Fruit fly (Drosophila melanogaster) whole organism, adult: Measurements from ENCODE around the gene CG42375.

ENCODE experiments used
- CG12768 ChIP-seq: fragments of 200-800 bp; sonication (Bioruptor generic); optimal IDR thresholded peaks from 2 replicates; lab custom pipeline; 2017; ENCODE audit warnings: missing biosample characterization, missing genetic modification characterization, mild to moderate bottlenecking, moderate library complexity, missing genetic modification reagents
- CG14711 ChIP-seq: fragments of 200-800 bp; sonication (Bioruptor generic); optimal IDR thresholded peaks from 2 replicates; lab custom pipeline; 2018; ENCODE audit warnings: missing biosample characterization, mild to moderate bottlenecking, missing genetic modification characterization, moderate library complexity
- CG1620 ChIP-seq: fragments of 200-800 bp; sonication (Bioruptor generic); optimal IDR thresholded peaks from 2 replicates; lab custom pipeline; 2016; ENCODE audit warnings: missing biosample characterization, missing genetic modification characterization
- CG33017 ChIP-seq: fragments of 200-800 bp; sonication (Bioruptor generic); optimal IDR thresholded peaks from 2 replicates; lab custom pipeline; 2018; ENCODE audit warnings: missing biosample characterization, mild to moderate bottlenecking, missing genetic modification characterization, moderate library complexity
- CG5204 ChIP-seq: fragments of 200-800 bp; sonication (Bioruptor generic); optimal IDR thresholded peaks from 2 replicates; lab custom pipeline; 2016; ENCODE audit warnings: missing biosample characterization, missing genetic modification characterization
- CG7045 ChIP-seq: fragments of 200-800 bp; sonication (Bioruptor generic); optimal IDR thresholded peaks from 2 replicates; lab custom pipeline; 2017; ENCODE audit warnings: missing biosample characterization, mild to moderate bottlenecking, missing genetic modification characterization
- CG7101 ChIP-seq: fragments of 200-800 bp; sonication (Bioruptor generic); optimal IDR thresholded peaks from 2 replicates; lab custom pipeline; 2018; ENCODE audit warnings: missing biosample characterization, mild to moderate bottlenecking, missing genetic modification characterization, moderate library complexity
- Clk ChIP-seq: fragments of 200-800 bp; sonication (Bioruptor generic); optimal IDR thresholded peaks from 2 replicates; lab custom pipeline; 2017; ENCODE audit warnings: missing biosample characterization, missing genetic modification characterization
- Crg-1 ChIP-seq: fragments of 200-800 bp; sonication (Bioruptor generic); optimal IDR thresholded peaks from 2 replicates; lab custom pipeline; 2016; ENCODE audit warnings: missing biosample characterization, missing genetic modification characterization
- Hr96 ChIP-seq: fragments of 200-800 bp; sonication (Bioruptor generic); optimal IDR thresholded peaks from 2 replicates; lab custom pipeline; 2016; ENCODE audit warnings: missing biosample characterization, missing genetic modification characterization
- Mnt ChIP-seq: fragments of 200-800 bp; sonication (Bioruptor generic); optimal IDR thresholded peaks from 2 replicates; lab custom pipeline; 2016; ENCODE audit warnings: missing biosample characterization, mild to moderate bottlenecking, missing genetic modification characterization
- bab1 ChIP-seq: fragments of 200-800 bp; sonication (Bioruptor generic); optimal IDR thresholded peaks from 3 replicates; lab custom pipeline; 2019; ENCODE audit warnings: missing biosample characterization, mild to moderate bottlenecking, missing genetic modification characterization, moderate library complexity
- kay ChIP-seq: fragments of 200-800 bp; sonication (Bioruptor generic); peaks from one replicate; lab custom pipeline; 2016; ENCODE audit warnings: missing biosample characterization, missing genetic modification characterization, borderline replicate concordance
- ovo ChIP-seq: fragments of 200-800 bp; sonication (Bioruptor generic); optimal IDR thresholded peaks from 2 replicates; lab custom pipeline; 2016; ENCODE audit warnings: missing biosample characterization, missing genetic modification characterization
- pad ChIP-seq: fragments of 200-800 bp; sonication (Bioruptor generic); optimal IDR thresholded peaks from 3 replicates; lab custom pipeline; 2017; ENCODE audit warnings: missing biosample characterization, missing genetic modification characterization, mild to moderate bottlenecking, moderate library complexity, missing genetic modification reagents
- tj ChIP-seq: fragments of 200-800 bp; sonication (Bioruptor generic); optimal IDR thresholded peaks from 3 replicates; lab custom pipeline; 2017; ENCODE audit warnings: missing biosample characterization, mild to moderate bottlenecking, missing genetic modification characterization, moderate library complexity
- toe ChIP-seq: fragments of 200-800 bp; sonication (Bioruptor generic); optimal IDR thresholded peaks from 2 replicates; lab custom pipeline; 2016; ENCODE audit warnings: missing biosample characterization, missing genetic modification characterization

Gene CG42375

DNA sequence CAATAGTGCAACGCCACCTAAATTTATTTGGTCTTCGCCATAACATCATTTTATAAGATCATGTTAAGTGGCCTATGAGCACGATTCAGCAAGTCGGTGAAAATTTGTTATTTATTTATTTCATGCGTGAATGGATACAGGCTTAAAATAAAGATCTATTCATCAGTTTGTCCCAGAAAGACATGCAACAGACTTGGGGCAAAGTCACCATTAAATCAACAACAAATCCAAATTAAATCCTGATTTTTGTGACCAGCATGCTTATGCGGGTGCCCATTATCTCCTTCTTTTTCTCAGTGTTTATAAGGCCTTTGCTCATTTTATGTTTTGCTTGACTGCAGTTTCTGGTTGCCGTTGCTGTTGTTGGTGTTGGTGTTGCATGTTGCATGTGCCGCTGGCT is 28.5 kb downstream of the CG42375 start:
- no peak for TF ChIP-seq tj

- TF ChIP-seq CG5204 (GFP tag; lab: Kevin White, UChicago) (no peak), kay (no peak)
Observed at dm6 chr3R:13809261-13809660, 29.8 kb downstream of the CG42375 start.

DNA sequence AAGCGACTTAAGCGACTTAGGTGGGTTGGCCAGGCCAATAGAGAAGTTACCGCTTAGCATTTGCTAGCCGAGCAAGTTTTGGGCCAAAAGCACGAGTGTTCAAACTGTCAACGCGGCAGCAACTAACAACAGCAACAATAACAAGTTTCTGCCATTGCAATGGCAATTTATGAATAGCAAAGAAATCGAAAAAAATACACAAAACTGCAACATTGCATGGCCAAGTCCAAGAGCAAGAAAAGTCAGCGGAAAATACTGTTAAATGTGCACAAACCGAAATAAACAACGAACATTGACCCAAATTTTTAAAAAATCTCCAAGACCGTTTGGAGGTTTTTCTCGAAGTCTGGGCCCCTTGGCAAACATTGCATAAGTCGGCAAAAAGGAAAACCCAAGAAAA is 30.9 kb downstream of the CG42375 start:
- TF ChIP-seq kay (no peak), tj (peak; percentile 91), CG7101 (tag; lab: Kevin White, UChicago) (no peak), CG1620 (no peak), pad (GFP tag; lab: Kevin White, UChicago) (no peak), CG5204 (GFP tag; lab: Kevin White, UChicago) (no peak)

- no peak for TF ChIP-seq ovo (GFP tag; lab: Kevin White, UChicago)
Observed at dm6 chr3R:13811737-13812136, 32.3 kb downstream of the CG42375 start.

dm6 chr3R:13812736-13813250 is 33.4 kb downstream of the CG42375 start, which contains the start of the genes tal-1A, tal-2A, tal-3A and tal-AA:
TSS of gene tal-1A (plus strand) at chr3R:13813109.
TSS of gene tal-2A (plus strand) at chr3R:13813109.
TSS of gene tal-3A (plus strand) at chr3R:13813109.
TSS of gene tal-AA (plus strand) at chr3R:13813109.
- TF ChIP-seq tj, result peak; percentile 79
- TF ChIP-seq Crg-1, result peak; percentile 36
- no peak for TF ChIP-seq Clk
- TF ChIP-seq Mnt (GFP tag; lab: Kevin White, UChicago), result peak; percentile 9
- no peak for TF ChIP-seq CG7045 (GFP tag; lab: Kevin White, UChicago)
- TF ChIP-seq CG1620, result no peak
- no peak for TF ChIP-seq pad (GFP tag; lab: Kevin White, UChicago)
- TF ChIP-seq CG12768 (GFP tag; lab: Kevin White, UChicago), result peak; percentile 4
- TF ChIP-seq bab1 (GFP tag; lab: Kevin White, UChicago), result peak; percentile 36
- peak; percentile 45 for TF ChIP-seq Hr96 (GFP tag; lab: Kevin White, UChicago)

dm6 chr3R:13815022-13815440 is 35.6 kb downstream of the CG42375 start:
- TF ChIP-seq kay (peak; percentile 41), CG33017 (tag; lab: Kevin White, UChicago) (peak; percentile 1), Clk (no peak)

DNA sequence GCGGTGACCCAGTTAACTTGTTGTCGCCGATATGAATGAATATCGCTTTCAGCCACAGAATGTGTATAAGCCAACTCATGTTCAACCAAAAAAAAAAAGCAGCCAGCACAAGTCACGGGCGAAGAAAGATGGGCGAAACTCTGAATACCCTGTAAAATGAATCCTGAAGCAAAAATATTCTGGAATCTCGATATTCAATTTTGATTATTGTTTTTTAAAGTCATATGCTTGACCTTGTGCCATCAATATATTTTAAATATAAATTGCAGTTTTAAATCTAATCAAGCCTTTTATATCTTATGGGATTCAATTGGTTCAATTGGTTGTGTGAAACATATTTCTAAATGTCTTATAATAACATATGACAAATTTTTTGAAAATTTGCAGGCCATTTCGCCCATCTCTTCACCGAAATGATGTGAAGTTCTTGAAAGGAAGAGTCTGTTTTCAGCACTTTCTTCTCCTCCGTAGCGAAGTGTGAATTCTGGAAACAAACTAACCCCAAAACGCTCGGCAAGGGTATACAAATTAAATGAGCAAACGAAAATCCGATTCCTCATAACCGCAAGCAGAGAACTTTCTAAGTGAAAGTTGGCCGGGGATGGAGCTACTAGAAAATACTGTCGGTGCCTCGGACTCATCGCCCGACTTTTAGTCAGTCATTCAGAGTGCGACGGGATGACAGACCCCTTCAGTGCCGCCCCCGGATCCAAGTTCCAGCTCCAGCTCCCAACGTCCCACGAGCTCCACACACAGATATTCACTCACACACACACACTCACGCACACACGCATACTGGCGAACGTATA is 36.3 kb downstream of the CG42375 start:
- no peak for TF ChIP-seq toe (GFP tag; lab: Kevin White, UChicago)
- no peak for TF ChIP-seq CG7045 (GFP tag; lab: Kevin White, UChicago)
- TF ChIP-seq Crg-1, result no peak
- TF ChIP-seq kay, result peak; percentile 58
- TF ChIP-seq CG12768 (GFP tag; lab: Kevin White, UChicago), result no peak
- no peak for TF ChIP-seq pad (GFP tag; lab: Kevin White, UChicago)
- TF ChIP-seq CG7101 (tag; lab: Kevin White, UChicago), result no peak
- no peak for TF ChIP-seq bab1 (GFP tag; lab: Kevin White, UChicago)

DNA sequence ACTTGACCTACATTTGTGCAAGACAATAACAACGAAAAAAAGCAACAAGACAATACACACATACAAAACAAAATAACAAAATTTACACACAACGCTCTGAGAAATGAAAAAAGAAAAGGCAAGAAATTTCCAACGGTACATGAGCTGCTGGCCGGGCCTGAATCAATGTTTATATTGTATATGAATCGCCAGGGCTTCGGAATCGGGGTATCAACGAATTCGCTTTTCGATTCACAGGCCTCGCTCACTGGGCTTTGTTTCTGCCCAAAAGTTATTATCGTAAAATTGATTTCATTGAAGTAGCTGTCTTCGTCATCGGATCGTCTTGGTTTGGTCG is 36.9 kb downstream of the CG42375 start:
- TF ChIP-seq Mnt (GFP tag; lab: Kevin White, UChicago) (no peak), kay (no peak), tj (peak; percentile 6)

DNA sequence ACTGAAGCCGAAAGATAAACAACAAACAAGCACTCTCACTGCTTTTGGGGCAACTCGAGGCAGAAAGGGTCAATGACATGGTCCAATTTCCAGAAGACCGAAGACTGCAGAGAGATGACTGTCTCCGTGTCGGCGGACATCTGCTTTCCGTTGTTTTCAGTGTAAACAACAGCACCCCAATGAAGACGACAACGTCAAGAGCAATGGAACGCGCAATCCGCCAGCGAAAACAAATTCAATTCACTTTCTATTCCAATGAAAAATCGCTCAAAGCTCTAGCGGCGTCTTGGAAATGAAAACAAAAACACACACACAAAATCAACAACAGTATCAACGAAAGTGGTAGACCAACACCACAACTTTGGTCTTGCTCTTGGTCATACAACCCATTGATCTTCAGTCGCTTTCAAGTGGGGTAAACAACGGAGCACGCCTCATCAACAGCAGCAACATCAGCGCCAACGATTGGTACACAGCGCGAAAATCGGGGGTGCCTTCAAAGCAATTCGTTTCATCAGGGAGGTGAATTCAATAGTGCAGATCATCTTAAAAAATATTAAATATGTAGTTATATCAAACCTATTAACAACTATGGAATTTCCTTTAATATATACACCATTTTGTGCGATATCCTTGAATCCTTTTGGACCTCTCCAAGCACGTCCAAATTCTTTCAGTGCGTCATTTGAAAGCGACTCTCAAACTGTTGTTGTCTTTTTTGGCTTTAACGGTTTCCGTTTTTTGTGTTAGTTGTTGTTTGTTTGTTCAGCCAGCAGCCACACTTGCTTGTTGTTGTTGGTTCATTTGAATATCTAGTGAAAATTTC is 38.3 kb downstream of the CG42375 start:
- TF ChIP-seq CG12768 (GFP tag; lab: Kevin White, UChicago), result no peak
- no peak for TF ChIP-seq CG1620
- TF ChIP-seq CG14711 (tag; lab: Kevin White, UChicago), result no peak
- TF ChIP-seq CG7045 (GFP tag; lab: Kevin White, UChicago), result no peak
- no peak for TF ChIP-seq Clk
- no peak for TF ChIP-seq kay
- TF ChIP-seq Mnt (GFP tag; lab: Kevin White, UChicago), result no peak
